Fruit fly (Drosophila melanogaster): ENCODE measurements around the gene CG7857.

Gene CG7857

dm6 chr3L:15530071-15530470 lies 25.4 kb upstream of the CG7857 start:
- TF ChIP-seq br (GFP tag; optimal IDR thresholded peaks at IDR 0.05) = no peak
- no peak for TF ChIP-seq tai (GFP tag; optimal IDR thresholded peaks at IDR 0.05)
- no peak for TF ChIP-seq psq (GFP tag; optimal IDR thresholded peaks at IDR 0.05)
- no peak for TF ChIP-seq sv (GFP tag; optimal IDR thresholded peaks at IDR 0.05)
- TF ChIP-seq Dfd (GFP tag; optimal IDR thresholded peaks at IDR 0.05) = no peak
- TF ChIP-seq Dif (GFP tag; optimal IDR thresholded peaks at IDR 0.05; ENCODE audit: partially characterized antibody) = no peak

dm6 chr3L:15529143-15529542 lies 24.4 kb upstream of the CG7857 start, which contains the start of gene obst-H:
Gene obst-H, minus strand, starts transcription at chr3L:15529243.
- TF ChIP-seq sv (GFP tag; optimal IDR thresholded peaks at IDR 0.05) (no peak), HLH106 (tag; optimal IDR thresholded peaks at IDR 0.05) (no peak), ey (GFP tag; optimal IDR thresholded peaks at IDR 0.05) (no peak), usp (GFP tag; optimal IDR thresholded peaks at IDR 0.05) (no peak), foxo (GFP tag; optimal IDR thresholded peaks at IDR 0.05) (no peak), dsf (GFP tag; optimal IDR thresholded peaks at IDR 0.05; ENCODE audit: borderline replicate concordance) (no peak), Myc (optimal IDR thresholded peaks at IDR 0.05) (no peak), N (GFP tag; optimal IDR thresholded peaks at IDR 0.05) (no peak), Hr83 (GFP tag; optimal IDR thresholded peaks at IDR 0.05; ENCODE audit: poor library complexity, severe bottlenecking) (no peak), psq (GFP tag; optimal IDR thresholded peaks at IDR 0.05) (no peak), pan (optimal IDR thresholded peaks at IDR 0.05) (no peak), br (GFP tag; optimal IDR thresholded peaks at IDR 0.05) (no peak), Jra (GFP tag; optimal IDR thresholded peaks at IDR 0.05) (no peak), Sp1 (GFP tag; optimal IDR thresholded peaks at IDR 0.05) (no peak), fru (GFP tag; optimal IDR thresholded peaks at IDR 0.05) (no peak), Rel (GFP tag; optimal IDR thresholded peaks at IDR 0.05) (no peak), Rel (tag; optimal IDR thresholded peaks at IDR 0.05) (no peak), brk (GFP tag; optimal IDR thresholded peaks at IDR 0.05) (no peak)

dm6 chr3L:15528096-15528495 lies 23.4 kb upstream of the CG7857 start, which contains the start of gene CG42728:
Gene CG42728, minus strand, starts transcription at chr3L:15528196.
- TF ChIP-seq lola (GFP tag; optimal IDR thresholded peaks at IDR 0.05) = no peak

- TF ChIP-seq br (GFP tag; optimal IDR thresholded peaks at IDR 0.05) (no peak), h (GFP tag; optimal IDR thresholded peaks at IDR 0.05) (no peak), jim (GFP tag; optimal IDR thresholded peaks at IDR 0.05) (no peak), Hnf4 (GFP tag; optimal IDR thresholded peaks at IDR 0.05) (no peak), Jra (GFP tag; optimal IDR thresholded peaks at IDR 0.05) (no peak), pan (optimal IDR thresholded peaks at IDR 0.05) (no peak), CrebA (GFP tag; optimal IDR thresholded peaks at IDR 0.05; ENCODE audit: borderline replicate concordance) (no peak), sv (GFP tag; optimal IDR thresholded peaks at IDR 0.05) (no peak), CG9705 (GFP tag; optimal IDR thresholded peaks at IDR 0.05) (no peak), OdsH (GFP tag; optimal IDR thresholded peaks at IDR 0.05) (no peak), Rel (GFP tag; optimal IDR thresholded peaks at IDR 0.05) (no peak), Rel (tag; optimal IDR thresholded peaks at IDR 0.05) (no peak), CG32264 (GFP tag; optimal IDR thresholded peaks at IDR 0.05) (no peak), Mio (GFP tag; optimal IDR thresholded peaks at IDR 0.05) (no peak), sage (GFP tag; optimal IDR thresholded peaks at IDR 0.05) (no peak), lola (GFP tag; optimal IDR thresholded peaks at IDR 0.05) (no peak)
These were observed 22.7 kb upstream of the CG7857 start, which contains the start of gene CG42729 for dm6 chr3L:15527416-15527815. Gene CG42729, minus strand, starts transcription at chr3L:15527516.

- TF ChIP-seq Sp1 (GFP tag; optimal IDR thresholded peaks at IDR 0.05) (no peak), Hnf4 (GFP tag; optimal IDR thresholded peaks at IDR 0.05) (no peak), GATAd (GFP tag; optimal IDR thresholded peaks at IDR 0.05) (no peak), Hr78 (GFP tag; optimal IDR thresholded peaks at IDR 0.05) (no peak), jim (GFP tag; optimal IDR thresholded peaks at IDR 0.05) (no peak), N (GFP tag; optimal IDR thresholded peaks at IDR 0.05) (no peak), CG32264 (GFP tag; optimal IDR thresholded peaks at IDR 0.05) (no peak)
These were observed 22.0 kb upstream of the CG7857 start, which contains the start of gene CG33985 for dm6 chr3L:15526712-15527111. Gene CG33985, minus strand, starts transcription at chr3L:15526812.

Data from whole organism, wandering third instar larva.